Fruit fly (Drosophila melanogaster) whole organism, embryonic: Measurements from ENCODE around the gene Hexo2.

ENCODE experiments used
- ATbp ChIP-seq: fragments of 200-800 bp; sonication (Bioruptor generic); optimal IDR thresholded peaks from 2 replicates; lab custom pipeline; 2017; ENCODE audit warnings: missing biosample characterization, mild to moderate bottlenecking, missing genetic modification characterization, missing genetic modification reagents
- Bteb2 ChIP-seq: fragments of 200-800 bp; sonication (Bioruptor generic); optimal IDR thresholded peaks from 2 replicates; lab custom pipeline; 2016; ENCODE audit warnings: missing biosample characterization, missing genetic modification characterization
- CG10979 ChIP-seq: fragments of 200-800 bp; sonication (Bioruptor generic); optimal IDR thresholded peaks from 2 replicates; lab custom pipeline; 2018; ENCODE audit warnings: missing biosample characterization, mild to moderate bottlenecking, missing genetic modification characterization, moderate library complexity
- CG11504 ChIP-seq: fragments of 200-800 bp; sonication (Bioruptor generic); optimal IDR thresholded peaks from 3 replicates; lab custom pipeline; 2019; ENCODE audit warnings: missing biosample characterization, mild to moderate bottlenecking, missing genetic modification characterization, moderate library complexity
- CG12391 ChIP-seq: fragments of 200-800 bp; sonication (Bioruptor generic); optimal IDR thresholded peaks from 3 replicates; lab custom pipeline; 2018; ENCODE audit warnings: missing biosample characterization, mild to moderate bottlenecking, missing genetic modification characterization, moderate library complexity
- CG12659 ChIP-seq: fragments of 200-800 bp; sonication (Bioruptor generic); optimal IDR thresholded peaks from 3 replicates; lab custom pipeline; 2017; ENCODE audit warnings: mild to moderate bottlenecking, missing biosample characterization, missing genetic modification reagents, missing genetic modification characterization
- CG14710 ChIP-seq: fragments of 200-800 bp; sonication (Bioruptor generic); optimal IDR thresholded peaks from 3 replicates; lab custom pipeline; 2019; ENCODE audit warnings: missing biosample characterization, mild to moderate bottlenecking, missing genetic modification characterization, moderate library complexity
- CG17829 ChIP-seq: fragments of 200-800 bp; optimal IDR thresholded peaks from 2 replicates; lab custom pipeline; 2019; ENCODE audit warnings: missing biosample characterization, mild to moderate bottlenecking, missing genetic modification characterization, moderate library complexity
- CG2199 ChIP-seq: fragments of 200-800 bp; sonication (Bioruptor generic); IDR thresholded peaks from 3 replicates; pipeline ENCODE4 v1.3.6; 2022; ENCODE audit warnings: missing biosample characterization, missing genetic modification characterization
- CG2712 ChIP-seq: fragments of 200-800 bp; optimal IDR thresholded peaks from 3 replicates; lab custom pipeline; 2019; ENCODE audit warnings: missing biosample characterization, mild to moderate bottlenecking, missing genetic modification characterization, moderate library complexity
- CG2889 ChIP-seq: fragments of 200-800 bp; sonication (Bioruptor generic); IDR thresholded peaks from 3 replicates; pipeline ENCODE4 v1.3.6; 2022; ENCODE audit warnings: missing biosample characterization, missing genetic modification characterization
- CG3163 ChIP-seq: fragments of 200-800 bp; sonication (Bioruptor generic); optimal IDR thresholded peaks from 3 replicates; lab custom pipeline; 2016; ENCODE audit warnings: missing biosample characterization, missing genetic modification characterization
- CG4404 ChIP-seq: fragments of 200-800 bp; sonication (Bioruptor generic); IDR thresholded peaks from 2 replicates; pipeline ENCODE4 v1.3.6; 2022; ENCODE audit warnings: missing biosample characterization, missing genetic modification characterization
- CG4617 ChIP-seq: fragments of 200-800 bp; sonication (Bioruptor generic); optimal IDR thresholded peaks from 3 replicates; lab custom pipeline; 2016; ENCODE audit warnings: missing biosample characterization, missing genetic modification characterization, borderline replicate concordance
- CG4707 ChIP-seq: fragments of 200-800 bp; sonication (Bioruptor generic); optimal IDR thresholded peaks from 2 replicates; lab custom pipeline; 2018; ENCODE audit warnings: missing biosample characterization, mild to moderate bottlenecking, missing genetic modification characterization, moderate library complexity
- CG4854 ChIP-seq: fragments of 200-800 bp; sonication (Bioruptor generic); optimal IDR thresholded peaks from 2 replicates; lab custom pipeline; 2016; ENCODE audit warnings: missing biosample characterization, missing genetic modification characterization, inconsistent platforms
- CG6689 ChIP-seq: fragments of 200-800 bp; sonication (Bioruptor generic); IDR thresholded peaks from 2 replicates; pipeline ENCODE4 v1.3.6; 2022; ENCODE audit warnings: missing biosample characterization, missing genetic modification characterization
- CG9727 ChIP-seq: fragments of 200-800 bp; sonication (Bioruptor generic); optimal IDR thresholded peaks from 3 replicates; lab custom pipeline; 2017; ENCODE audit warnings: missing biosample characterization, mild to moderate bottlenecking, missing genetic modification characterization
- CoRest ChIP-seq: fragments of 200-800 bp; sonication (Bioruptor generic); optimal IDR thresholded peaks from 3 replicates; lab custom pipeline; 2018; ENCODE audit warnings: missing biosample characterization, mild to moderate bottlenecking, missing genetic modification characterization, moderate library complexity
- D ChIP-seq, 2 experiments: fragments of 200-800 bp in 1 of 2; fragments of >200 bp in 1 of 2; sonication (Bioruptor generic) in 1 of 2; optimal IDR thresholded peaks; 2 replicates in 1 of 2; 3 replicates in 1 of 2; lab custom pipeline; 2017; ENCODE audit warnings: mild to moderate bottlenecking in 1 of 2, missing biosample characterization in 1 of 2, missing genetic modification characterization in 1 of 2, missing genetic modification reagents in 1 of 2
- Dll ChIP-seq: fragments of 200-800 bp; sonication (Bioruptor generic); IDR thresholded peaks from 4 replicates; pipeline ENCODE4 v1.3.6; 2022; ENCODE audit warnings: missing biosample characterization, missing genetic modification characterization; ENCODE audit not compliant: partially characterized antibody
- Lhr ChIP-seq: fragments of 200-800 bp; sonication (Bioruptor generic); optimal IDR thresholded peaks from 3 replicates; lab custom pipeline; 2017; ENCODE audit warnings: mild to moderate bottlenecking, missing biosample characterization, missing genetic modification reagents, missing genetic modification characterization
- Mes4 ChIP-seq: fragments of 200-800 bp; sonication (Bioruptor generic); optimal IDR thresholded peaks from 2 replicates; lab custom pipeline; 2016; ENCODE audit warnings: missing biosample characterization, missing genetic modification characterization
- Mrtf ChIP-seq: fragments of 200-800 bp; sonication (Bioruptor generic); IDR thresholded peaks from 3 replicates; pipeline ENCODE4 v1.3.6; 2022; ENCODE audit warnings: missing biosample characterization, missing genetic modification characterization
- Opbp ChIP-seq: fragments of 200-800 bp; sonication (Bioruptor generic); IDR thresholded peaks from 3 replicates; pipeline ENCODE4 v1.3.6; 2022; ENCODE audit warnings: missing biosample characterization, missing genetic modification characterization; ENCODE audit not compliant: partially characterized antibody
- Pdp1 ChIP-seq, 2 experiments: fragments of 200-800 bp; sonication (Bioruptor generic); optimal IDR thresholded peaks; 3 replicates each; lab custom pipeline; 2016; ENCODE audit warnings: missing biosample characterization in 2 of 2, missing genetic modification characterization in 2 of 2, mild to moderate bottlenecking in 1 of 2, moderate library complexity in 1 of 2
- Sin3A ChIP-seq: fragments of >200 bp; optimal IDR thresholded peaks from 2 replicates; lab custom pipeline; 2018
- ac ChIP-seq: fragments of 200-800 bp; sonication (Bioruptor generic); optimal IDR thresholded peaks from 3 replicates; lab custom pipeline; 2017; ENCODE audit warnings: missing biosample characterization, mild to moderate bottlenecking, missing genetic modification characterization
- bsh ChIP-seq, 2 experiments: fragments of 200-800 bp; sonication (Bioruptor generic); optimal IDR thresholded peaks; 2 replicates each; lab custom pipeline; 2017 to 2018; ENCODE audit warnings: mild to moderate bottlenecking in 2 of 2, missing biosample characterization in 2 of 2, missing genetic modification characterization in 2 of 2, moderate library complexity in 1 of 2
- crol ChIP-seq: fragments of 200-800 bp; sonication (Bioruptor generic); IDR thresholded peaks from 2 replicates; pipeline ENCODE4 v1.3.6; 2022; ENCODE audit warnings: missing biosample characterization, missing genetic modification characterization
- dmrt11E ChIP-seq: fragments of 200-800 bp; sonication (Bioruptor generic); optimal IDR thresholded peaks from 3 replicates; lab custom pipeline; 2018; ENCODE audit warnings: missing biosample characterization, mild to moderate bottlenecking, missing genetic modification characterization, moderate library complexity
- fru ChIP-seq: fragments of >200 bp; optimal IDR thresholded peaks from 2 replicates; lab custom pipeline; 2017
- fu2 ChIP-seq: fragments of 200-800 bp; sonication (Bioruptor generic); optimal IDR thresholded peaks from 2 replicates; lab custom pipeline; 2016; ENCODE audit warnings: missing biosample characterization, missing genetic modification characterization
- gfzf ChIP-seq: fragments of 200-800 bp; sonication (Bioruptor generic); optimal IDR thresholded peaks from 2 replicates; lab custom pipeline; 2016; ENCODE audit warnings: missing biosample characterization, mild to moderate bottlenecking, missing genetic modification characterization, moderate library complexity
- grau ChIP-seq: fragments of 200-800 bp; optimal IDR thresholded peaks from 3 replicates; lab custom pipeline; 2019; ENCODE audit warnings: missing biosample characterization, mild to moderate bottlenecking, missing genetic modification characterization, moderate library complexity
- hb ChIP-seq: fragments of 200-800 bp; sonication (Bioruptor generic); IDR thresholded peaks from 3 replicates; pipeline ENCODE4 v1.3.6; 2022; ENCODE audit warnings: missing biosample characterization, missing genetic modification characterization; ENCODE audit not compliant: partially characterized antibody
- kay ChIP-seq: fragments of 200-800 bp; sonication (Bioruptor generic); optimal IDR thresholded peaks from 2 replicates; lab custom pipeline; 2016; ENCODE audit warnings: missing biosample characterization, missing genetic modification characterization
- lilli ChIP-seq: fragments of 200-800 bp; sonication (Bioruptor generic); optimal IDR thresholded peaks from 3 replicates; lab custom pipeline; 2016; ENCODE audit warnings: missing biosample characterization, missing genetic modification characterization
- oc ChIP-seq: fragments of 200-800 bp; sonication (Bioruptor generic); optimal IDR thresholded peaks from 2 replicates; lab custom pipeline; 2018; ENCODE audit warnings: missing biosample characterization, mild to moderate bottlenecking, missing genetic modification characterization, moderate library complexity
- phol ChIP-seq: fragments of 200-800 bp; sonication (Bioruptor generic); optimal IDR thresholded peaks from 3 replicates; lab custom pipeline; 2018; ENCODE audit warnings: missing biosample characterization, mild to moderate bottlenecking, missing genetic modification characterization, moderate library complexity
- repo ChIP-seq: fragments of 200-800 bp; sonication (Bioruptor generic); optimal IDR thresholded peaks from 2 replicates; lab custom pipeline; 2016; ENCODE audit warnings: missing biosample characterization, missing genetic modification characterization
- sim ChIP-seq: fragments of 200-800 bp; sonication (Bioruptor generic); IDR thresholded peaks from 2 replicates; pipeline ENCODE4 v1.3.6; 2022; ENCODE audit warnings: missing biosample characterization, missing genetic modification characterization
- tio ChIP-seq: fragments of 200-800 bp; sonication (Bioruptor generic); optimal IDR thresholded peaks from 2 replicates; lab custom pipeline; 2017; ENCODE audit warnings: missing biosample characterization, missing genetic modification characterization, inconsistent platforms
- ttk ChIP-seq: fragments of 200-800 bp; sonication (Bioruptor generic); IDR thresholded peaks from 2 replicates; pipeline ENCODE4 v2.1.2; 2022; ENCODE audit warnings: missing biosample characterization, missing genetic modification characterization
- unpg ChIP-seq: fragments of 200-800 bp; sonication (Bioruptor generic); optimal IDR thresholded peaks from 3 replicates; lab custom pipeline; 2018; ENCODE audit warnings: missing biosample characterization, mild to moderate bottlenecking, missing genetic modification characterization, moderate library complexity
- vnd ChIP-seq: fragments of 200-800 bp; sonication (Bioruptor generic); IDR thresholded peaks from 3 replicates; pipeline ENCODE4 v1.3.6; 2022; ENCODE audit warnings: missing biosample characterization, missing genetic modification characterization; ENCODE audit not compliant: partially characterized antibody
- zen2 ChIP-seq: fragments of 200-800 bp; sonication (Bioruptor generic); IDR thresholded peaks from 3 replicates; pipeline ENCODE4 v1.3.6; 2022; ENCODE audit warnings: missing biosample characterization, missing genetic modification characterization; ENCODE audit not compliant: partially characterized antibody

Hexo2 gene

dm6 chrX:8663795-8664194 lies 45.7 kb upstream of the Hexo2 start:
- TF ChIP-seq Dll (no peak), oc (tag; lab: Kevin White, UChicago) (peak; percentile 95), kay (GFP tag; lab: Kevin White, UChicago) (no peak), fru (lab: Kevin White, UChicago) (no peak), sim (GFP tag; lab: Robert Waterston, UW) (no peak), vnd (GFP tag; lab: Robert Waterston, UW) (no peak), CG2889 (GFP tag; lab: Robert Waterston, UW) (no peak)

DNA sequence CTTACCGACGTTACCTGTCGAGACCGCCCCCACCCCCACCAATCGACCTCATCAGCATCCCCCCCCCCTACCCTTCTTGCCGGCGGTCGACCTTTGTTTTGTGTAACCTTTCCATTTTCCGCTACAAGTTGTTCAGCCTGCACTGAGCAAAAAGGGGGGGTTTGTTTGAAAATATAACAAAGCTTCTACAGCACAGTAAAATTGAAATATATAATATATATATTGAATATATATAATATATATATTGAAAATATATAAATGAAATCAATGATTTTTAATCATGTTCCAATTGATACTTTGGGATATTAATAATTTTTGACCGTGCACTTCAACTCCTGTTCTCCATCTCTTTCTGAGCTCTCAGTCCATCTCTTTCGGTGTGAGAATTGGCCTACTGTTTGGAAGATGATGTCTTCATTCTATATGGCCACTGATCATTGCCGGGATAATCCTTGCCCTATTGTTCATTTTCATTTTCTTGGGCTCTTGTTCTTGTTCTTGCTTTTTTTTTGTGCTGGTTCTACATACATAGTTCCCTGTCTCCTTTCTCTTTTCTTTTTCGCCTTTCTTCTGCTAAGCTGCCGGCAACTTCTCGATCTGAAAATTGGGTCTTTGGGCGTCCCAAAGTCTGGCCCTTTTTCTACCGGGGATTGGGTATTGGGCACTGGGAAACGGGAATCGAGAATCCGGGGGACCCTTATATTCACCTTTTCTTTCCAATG lies 43.7 kb upstream of the Hexo2 start:
- TF ChIP-seq ttk (GFP tag; lab: Robert Waterston, UW) (no peak), CG6689 (GFP tag; lab: Robert Waterston, UW) (no peak), CG12391 (tag; lab: Kevin White, UChicago) (peak; percentile 18), CG10979 (tag; lab: Kevin White, UChicago) (peak; percentile 34), Opbp (no peak), CG14710 (tag; lab: Kevin White, UChicago) (peak; percentile 38), D (optimal IDR thresholded peaks at IDR 0.05; lab: Kevin White, UChicago) (no peak), D (GFP tag; optimal IDR thresholded peaks at IDR 0.05; lab: Kevin White, UChicago) (no peak), CG3163 (GFP tag; lab: Kevin White, UChicago) (no peak), CG4617 (GFP tag; lab: Kevin White, UChicago) (no peak), repo (GFP tag; lab: Kevin White, UChicago) (no peak), Pdp1 (GFP tag; optimal IDR thresholded peaks at IDR 0.05; lab: Kevin White, UChicago) (no peak), ac (peak; percentile 12), phol (tag; lab: Kevin White, UChicago) (peak; percentile 15), crol (GFP tag; lab: Robert Waterston, UW) (peak; percentile 49; the same call in 1 of the 2 replicates), Mes4 (GFP tag; lab: Kevin White, UChicago) (no peak), hb (GFP tag; lab: Robert Waterston, UW) (no peak), CG11504 (peak; percentile 2), bsh (GFP tag; optimal IDR thresholded peaks at IDR 0.05; lab: Kevin White, UChicago) (peak in 1 of 2 experiments; percentile 18), CG9727 (peak; percentile 33), CG4854 (GFP tag; lab: Kevin White, UChicago) (no peak), zen2 (GFP tag; lab: Robert Waterston, UW) (no peak), oc (tag; lab: Kevin White, UChicago) (peak; percentile 51), CG4707 (GFP tag; lab: Kevin White, UChicago) (no peak), unpg (peak; percentile 15), CG2199 (GFP tag; lab: Robert Waterston, UW) (no peak), Lhr (GFP tag; lab: Kevin White, UChicago) (no peak), ATbp (GFP tag; lab: Kevin White, UChicago) (no peak), CG17829 (tag; lab: Kevin White, UChicago) (peak; percentile 37), tio (GFP tag; lab: Kevin White, UChicago) (no peak), Sin3A (lab: Kevin White, UChicago) (no peak), CG12659 (no peak), grau (tag; lab: Kevin White, UChicago) (peak; percentile 5), CG4404 (GFP tag; lab: Robert Waterston, UW) (peak; percentile 55; the same call in 1 of the 2 replicates), fu2 (GFP tag; lab: Kevin White, UChicago) (no peak), CoRest (peak; percentile 4), lilli (GFP tag; lab: Kevin White, UChicago) (no peak), CG2712 (tag; lab: Kevin White, UChicago) (peak; percentile 59), gfzf (GFP tag; lab: Kevin White, UChicago) (no peak), Mrtf (no peak), dmrt11E (tag; lab: Kevin White, UChicago) (peak; percentile 57), Bteb2 (GFP tag; lab: Kevin White, UChicago) (no peak)
